Worm (Caenorhabditis elegans) whole organism, late embryonic: ENCODE data around the gene Y110A2AL.5.

ENCODE experiments used
- K02D7.2 ChIP-seq: sonication (generic microtip); optimal IDR thresholded peaks from 2 replicates; lab custom pipeline; 2017; ENCODE audit warnings: mild to moderate bottlenecking, missing genetic modification characterization, missing compliant biosample characterization
- T23F11.4 ChIP-seq: fragments of 200-800 bp; sonication (Bioruptor generic); optimal IDR thresholded peaks from 2 replicates; lab custom pipeline; 2018; ENCODE audit warnings: mild to moderate bottlenecking, missing genetic modification characterization, missing compliant biosample characterization
- ama-1 ChIP-seq: fragments of 150-350 bp; optimal IDR thresholded peaks from 2 replicates; lab custom pipeline; 2014
- ceh-14 ChIP-seq: sonication (generic microtip); optimal IDR thresholded peaks from 2 replicates; lab custom pipeline; 2016; ENCODE audit warnings: missing genotype, missing genetic modification characterization, missing compliant biosample characterization
- ceh-19 ChIP-seq: fragments of 200-800 bp; sonication (Bioruptor generic); optimal IDR thresholded peaks from 2 replicates; lab custom pipeline; 2018; ENCODE audit warnings: mild to moderate bottlenecking, missing genetic modification characterization, missing compliant biosample characterization
- ceh-2 ChIP-seq: sonication (generic microtip); optimal IDR thresholded peaks from 2 replicates; lab custom pipeline; 2016; ENCODE audit warnings: missing genotype, missing genetic modification characterization, missing compliant biosample characterization
- ceh-22 ChIP-seq: sonication (generic microtip); optimal IDR thresholded peaks from 2 replicates; lab custom pipeline; 2017; ENCODE audit warnings: missing biosample characterization, missing genetic modification characterization
- ceh-24 ChIP-seq: sonication (generic microtip); optimal IDR thresholded peaks from 2 replicates; lab custom pipeline; 2016; ENCODE audit warnings: mild to moderate bottlenecking, missing genetic modification characterization, missing compliant biosample characterization
- ceh-31 ChIP-seq: sonication (generic microtip); optimal IDR thresholded peaks from 2 replicates; lab custom pipeline; 2016; ENCODE audit warnings: missing genetic modification characterization, missing compliant biosample characterization
- ceh-34 ChIP-seq: sonication (generic microtip); optimal IDR thresholded peaks from 2 replicates; lab custom pipeline; 2016; ENCODE audit warnings: mild to moderate bottlenecking, missing genetic modification characterization, missing compliant biosample characterization
- ceh-45 ChIP-seq: fragments of 200-800 bp; sonication (Bioruptor generic); IDR thresholded peaks from 2 replicates; pipeline ENCODE4 v1.3.6; 2022; ENCODE audit warnings: missing genetic modification reagents, missing genetic modification characterization, missing compliant biosample characterization
- ceh-48 ChIP-seq: sonication (generic microtip); optimal IDR thresholded peaks from 2 replicates; lab custom pipeline; 2016; ENCODE audit warnings: missing genetic modification characterization, inconsistent platforms, missing compliant biosample characterization
- ceh-6 ChIP-seq: fragments of 200-800 bp; sonication (Bioruptor generic); optimal IDR thresholded peaks from 2 replicates; lab custom pipeline; 2018; ENCODE audit warnings: mild to moderate bottlenecking, missing genetic modification characterization, missing compliant biosample characterization
- ceh-9 ChIP-seq: sonication (generic microtip); optimal IDR thresholded peaks from 2 replicates; lab custom pipeline; 2016; ENCODE audit warnings: mild to moderate bottlenecking, missing genetic modification characterization, inconsistent platforms, missing compliant biosample characterization
- che-1 ChIP-seq: sonication (generic microtip); optimal IDR thresholded peaks from 2 replicates; lab custom pipeline; 2016; ENCODE audit warnings: mild to moderate bottlenecking, missing genetic modification characterization, missing compliant biosample characterization
- dmd-4 ChIP-seq: sonication (generic microtip); optimal IDR thresholded peaks from 2 replicates; lab custom pipeline; 2016; ENCODE audit warnings: borderline replicate concordance, missing genetic modification characterization, missing compliant biosample characterization
- dve-1 ChIP-seq: sonication (generic microtip); optimal IDR thresholded peaks from 2 replicates; lab custom pipeline; 2017; ENCODE audit warnings: antibody characterized with exemption, mild to moderate bottlenecking, missing genetic modification characterization, missing compliant biosample characterization
- elt-2 ChIP-seq: sonication (generic microtip); optimal IDR thresholded peaks from 2 replicates; lab custom pipeline; 2016; ENCODE audit warnings: missing genetic modification reagents, missing genetic modification characterization, missing compliant biosample characterization
- ets-4 ChIP-seq: sonication (generic microtip); optimal IDR thresholded peaks from 2 replicates; lab custom pipeline; 2016; ENCODE audit warnings: missing genetic modification characterization, missing compliant biosample characterization
- eyg-1 ChIP-seq: sonication (generic microtip); optimal IDR thresholded peaks from 2 replicates; lab custom pipeline; 2016; ENCODE audit warnings: missing genotype, missing genetic modification characterization, missing compliant biosample characterization
- fkh-10 ChIP-seq: fragments of 150-350 bp; optimal IDR thresholded peaks from 2 replicates; lab custom pipeline; 2014; ENCODE audit warnings: missing biosample characterization, missing genetic modification reagents, missing genetic modification characterization
- fkh-6 ChIP-seq: sonication (generic microtip); optimal IDR thresholded peaks from 2 replicates; lab custom pipeline; 2016; ENCODE audit warnings: missing genetic modification characterization, missing compliant biosample characterization
- gmeb-2 ChIP-seq: sonication (generic microtip); optimal IDR thresholded peaks from 2 replicates; lab custom pipeline; 2016; ENCODE audit warnings: missing genetic modification characterization, inconsistent platforms, missing compliant biosample characterization
- hlh-15 ChIP-seq: sonication (generic microtip); optimal IDR thresholded peaks from 2 replicates; lab custom pipeline; 2016; ENCODE audit warnings: missing genetic modification characterization, missing compliant biosample characterization
- hlh-30 ChIP-seq: sonication (generic microtip); optimal IDR thresholded peaks from 2 replicates; lab custom pipeline; 2017; ENCODE audit warnings: antibody characterized with exemption, missing genetic modification characterization, missing compliant biosample characterization; ENCODE audit not compliant: insufficient read depth
- hlh-6 ChIP-seq: sonication (generic microtip); optimal IDR thresholded peaks from 2 replicates; lab custom pipeline; 2016; ENCODE audit warnings: missing genotype, missing genetic modification characterization, missing compliant biosample characterization
- lin-11 ChIP-seq: fragments of 200-800 bp; sonication (Bioruptor generic); optimal IDR thresholded peaks from 2 replicates; lab custom pipeline; 2018; ENCODE audit warnings: mild to moderate bottlenecking, missing genetic modification characterization, missing compliant biosample characterization
- madf-2 ChIP-seq: sonication (generic microtip); optimal IDR thresholded peaks from 2 replicates; lab custom pipeline; 2017; ENCODE audit warnings: missing genetic modification characterization, missing compliant biosample characterization
- mec-3 ChIP-seq: sonication (generic microtip); optimal IDR thresholded peaks from 2 replicates; lab custom pipeline; 2016; ENCODE audit warnings: borderline replicate concordance, missing genetic modification characterization, missing compliant biosample characterization
- nhr-11 ChIP-seq: fragments of 150-350 bp; optimal IDR thresholded peaks from 2 replicates; lab custom pipeline; 2014; ENCODE audit warnings: missing biosample characterization, missing genetic modification characterization
- nhr-232 ChIP-seq: sonication (generic microtip); optimal IDR thresholded peaks from 2 replicates; lab custom pipeline; 2016; ENCODE audit warnings: missing genetic modification characterization, missing compliant biosample characterization
- npax-4 ChIP-seq: sonication (generic microtip); optimal IDR thresholded peaks from 2 replicates; lab custom pipeline; 2016; ENCODE audit warnings: missing genetic modification characterization, missing compliant biosample characterization
- pha-4 ChIP-seq: fragments of 150-350 bp; optimal IDR thresholded peaks from 2 replicates; lab custom pipeline; 2018; ENCODE audit warnings: missing biosample characterization, missing genetic modification reagents, missing genetic modification characterization
- pqm-1 ChIP-seq: sonication (generic microtip); optimal IDR thresholded peaks from 2 replicates; lab custom pipeline; 2016; ENCODE audit warnings: missing genetic modification characterization, missing compliant biosample characterization
- ref-2 ChIP-seq: sonication (generic microtip); optimal IDR thresholded peaks from 2 replicates; lab custom pipeline; 2016; ENCODE audit warnings: missing genetic modification characterization, missing compliant biosample characterization
- rnt-1 ChIP-seq: sonication (generic microtip); optimal IDR thresholded peaks from 2 replicates; lab custom pipeline; 2016; ENCODE audit warnings: missing genetic modification characterization, missing compliant biosample characterization
- sdc-2 ChIP-seq: sonication (generic microtip); optimal IDR thresholded peaks from 2 replicates; lab custom pipeline; 2016; ENCODE audit warnings: missing genotype, missing genetic modification characterization, missing compliant biosample characterization
- syd-9 ChIP-seq: sonication (generic microtip); optimal IDR thresholded peaks from 2 replicates; lab custom pipeline; 2016; ENCODE audit warnings: mild to moderate bottlenecking, missing genetic modification characterization, moderate library complexity, missing compliant biosample characterization
- unc-3 ChIP-seq, 2 experiments: fragments of 200-800 bp in 1 of 2; sonication (Bioruptor generic) in 1 of 2; sonication (generic microtip) in 1 of 2; conservative IDR thresholded peaks in 1 of 2; optimal IDR thresholded peaks in 1 of 2; 2 replicates each; pipeline versions ENCODE4 v1.3.6 to Lab custom; 2016 to 2022; ENCODE audit warnings: missing compliant biosample characterization in 2 of 2, missing genetic modification characterization in 2 of 2, missing genetic modification reagents in 1 of 2
- unc-42 ChIP-seq: sonication (generic microtip); optimal IDR thresholded peaks from 2 replicates; lab custom pipeline; 2016; ENCODE audit warnings: missing genotype, missing genetic modification characterization, missing compliant biosample characterization
- unc-55 ChIP-seq: sonication (generic microtip); optimal IDR thresholded peaks from 2 replicates; lab custom pipeline; 2017; ENCODE audit warnings: missing biosample characterization, missing genetic modification reagents, missing genetic modification characterization
- zip-5 ChIP-seq: sonication (generic microtip); optimal IDR thresholded peaks from 2 replicates; lab custom pipeline; 2016; ENCODE audit warnings: missing genetic modification characterization, missing compliant biosample characterization
- ztf-16 ChIP-seq: sonication (generic microtip); optimal IDR thresholded peaks from 2 replicates; lab custom pipeline; 2017; ENCODE audit warnings: missing genetic modification characterization, missing compliant biosample characterization

Y110A2AL.5 gene

ce11 chrII:2864229-2864628 is at the start of gene Y110A2AL.5:
TSS of gene Y110A2AL.5 (plus strand) at chrII:2864529.
- no peak for TF ChIP-seq hlh-15 (tag; lab: Kevin White, UChicago)
- no peak for TF ChIP-seq rnt-1
- TF ChIP-seq dve-1 (tag; lab: Kevin White, UChicago) = no peak
- TF ChIP-seq ama-1 (lab: Kevin White, UChicago) = no peak
- no peak for TF ChIP-seq ceh-2 (tag; lab: Kevin White, UChicago)
- no peak for TF ChIP-seq ceh-9
- TF ChIP-seq lin-11 (tag; lab: Kevin White, UChicago) = no peak
- TF ChIP-seq nhr-11 = no peak
- TF ChIP-seq madf-2 (tag; lab: Kevin White, UChicago) = no peak
- TF ChIP-seq ceh-45 (GFP tag; lab: Robert Waterston, UW) = no peak
- TF ChIP-seq K02D7.2 = no peak
- TF ChIP-seq unc-55 (GFP tag; lab: Kevin White, UChicago) = no peak
- no peak for TF ChIP-seq eyg-1 (tag; lab: Kevin White, UChicago)
- TF ChIP-seq elt-2 (tag; lab: Kevin White, UChicago) = no peak
- no peak for TF ChIP-seq ceh-34 (tag; lab: Kevin White, UChicago)
- TF ChIP-seq ceh-14 (tag; lab: Kevin White, UChicago) = no peak
- TF ChIP-seq npax-4 (tag; lab: Kevin White, UChicago) = no peak
- TF ChIP-seq gmeb-2 (tag; lab: Kevin White, UChicago) = no peak
- TF ChIP-seq ceh-6 (GFP tag; lab: Kevin White, UChicago) = no peak
- no peak for TF ChIP-seq ets-4

- TF ChIP-seq ceh-45 (GFP tag; lab: Robert Waterston, UW) (no peak), K02D7.2 (no peak), hlh-6 (tag; lab: Kevin White, UChicago) (no peak), ceh-2 (tag; lab: Kevin White, UChicago) (no peak), T23F11.4 (GFP tag; lab: Kevin White, UChicago) (no peak), unc-42 (tag; lab: Kevin White, UChicago) (no peak), dmd-4 (tag; lab: Kevin White, UChicago) (no peak), rnt-1 (no peak), ceh-22 (no peak), che-1 (tag; lab: Kevin White, UChicago) (no peak), ceh-24 (tag; lab: Kevin White, UChicago) (no peak), unc-3 (GFP tag; conservative IDR thresholded peaks at IDR 0.05; lab: Robert Waterston, UW) (no peak), unc-3 (tag; optimal IDR thresholded peaks at IDR 0.05; lab: Kevin White, UChicago) (no peak), mec-3 (tag; lab: Kevin White, UChicago) (no peak), eyg-1 (tag; lab: Kevin White, UChicago) (no peak), fkh-6 (tag; lab: Kevin White, UChicago) (no peak)
- TF ChIP-seq, all 69 proteins: peak for 0
Observed at ce11 chrII:2815017-2815416, 49.3 kb upstream of the Y110A2AL.5 start.

ce11 chrII:2815444-2815843 is 48.9 kb upstream of the Y110A2AL.5 start, which contains the start of gene K12H6.2:
TSS of gene K12H6.2 (minus strand) at chrII:2815544.
- TF ChIP-seq ceh-2 (tag; lab: Kevin White, UChicago) (no peak), zip-5 (tag; lab: Kevin White, UChicago) (no peak), fkh-10 (GFP tag; lab: Kevin White, UChicago) (no peak)

ce11 chrII:2816676-2817075 is 47.7 kb upstream of the Y110A2AL.5 start, which contains the start of gene set-13:
TSS of gene set-13 (plus strand) at chrII:2816976.
- TF ChIP-seq sdc-2 (tag; lab: Kevin White, UChicago) = no peak
- no peak for TF ChIP-seq ref-2
- no peak for TF ChIP-seq K02D7.2
- no peak for TF ChIP-seq pha-4 (tag; lab: Kevin White, UChicago)
- no peak for TF ChIP-seq ztf-16 (tag; lab: Kevin White, UChicago)
- TF ChIP-seq unc-3 (GFP tag; conservative IDR thresholded peaks at IDR 0.05; lab: Robert Waterston, UW) = no peak
- no peak for TF ChIP-seq unc-3 (tag; optimal IDR thresholded peaks at IDR 0.05; lab: Kevin White, UChicago)
- no peak for TF ChIP-seq hlh-15 (tag; lab: Kevin White, UChicago)
- no peak for TF ChIP-seq syd-9 (tag; lab: Kevin White, UChicago)
- no peak for TF ChIP-seq nhr-232 (tag; lab: Kevin White, UChicago)
- no peak for TF ChIP-seq rnt-1
- no peak for TF ChIP-seq ceh-19
- no peak for TF ChIP-seq ceh-24 (tag; lab: Kevin White, UChicago)
- TF ChIP-seq pqm-1 = no peak
- TF ChIP-seq ceh-31 (tag; lab: Kevin White, UChicago) = no peak
- no peak for TF ChIP-seq ceh-48 (tag; lab: Kevin White, UChicago)
- no peak for TF ChIP-seq hlh-30 (tag; lab: Kevin White, UChicago)
- TF ChIP-seq ceh-9 = no peak
